Worm (Caenorhabditis elegans): ENCODE measurements around the gene Y51A2B.9.

Gene Y51A2B.9

DNA sequence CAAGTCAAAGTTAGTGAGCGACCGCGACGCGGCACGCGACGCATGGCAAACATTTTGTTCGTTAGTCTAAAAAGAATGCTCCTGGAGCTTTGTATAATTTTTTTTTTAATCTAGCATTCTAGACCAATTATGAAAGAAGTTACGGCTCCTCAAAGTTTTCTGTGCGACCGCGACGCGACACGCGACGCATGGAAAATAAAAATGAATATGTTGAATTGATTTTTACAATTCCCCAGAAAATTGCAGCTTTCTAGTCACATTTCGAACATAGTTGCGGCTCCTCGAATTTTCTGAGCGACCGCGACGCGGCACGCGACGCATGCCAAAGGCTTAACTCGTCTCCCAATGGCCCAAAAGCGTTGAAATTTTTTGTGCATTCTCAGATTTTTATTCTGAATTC is 28.9 kb upstream of the Y51A2B.9 start, which contains the start of gene ZK262.4:
Gene ZK262.4, minus strand, starts transcription at position 101 of the 400 bp plus-strand sequence.
- no peak for TF ChIP-seq hpl-2 (GFP tag; optimal IDR thresholded peaks at IDR 0.05)
- no peak for TF ChIP-seq vab-15 (tag; optimal IDR thresholded peaks at IDR 0.05)
- no peak for TF ChIP-seq mep-1 (tag; optimal IDR thresholded peaks at IDR 0.05)
- TF ChIP-seq lsy-2 (tag; optimal IDR thresholded peaks at IDR 0.05), result no peak
- TF ChIP-seq unc-62 (GFP tag; optimal IDR thresholded peaks at IDR 0.05), result no peak
- TF ChIP-seq aha-1 (tag; optimal IDR thresholded peaks at IDR 0.05), result no peak
- TF ChIP-seq dpl-1 (GFP tag; optimal IDR thresholded peaks at IDR 0.05), result no peak
- TF ChIP-seq nhr-84 (tag; optimal IDR thresholded peaks at IDR 0.05), result no peak
- no peak for TF ChIP-seq unc-130 (tag; optimal IDR thresholded peaks at IDR 0.05)
- no peak for TF ChIP-seq sptf-1 (tag; optimal IDR thresholded peaks at IDR 0.05)
- TF ChIP-seq snpc-4 (tag; optimal IDR thresholded peaks at IDR 0.05), result no peak
- TF ChIP-seq pag-3 (tag; optimal IDR thresholded peaks at IDR 0.05; ENCODE audit: borderline replicate concordance, insufficient read depth), result no peak
- TF ChIP-seq ceh-88 (GFP tag; IDR thresholded peaks at IDR 0.05), result no peak
- TF ChIP-seq nhr-20 (tag; optimal IDR thresholded peaks at IDR 0.05), result no peak
- no peak for TF ChIP-seq blmp-1 (tag; optimal IDR thresholded peaks at IDR 0.05)
- no peak for TF ChIP-seq nhr-28 (tag; optimal IDR thresholded peaks at IDR 0.05)
- no peak for TF ChIP-seq fos-1 (tag; optimal IDR thresholded peaks at IDR 0.05)
- no peak for TF ChIP-seq xbp-1 (tag; optimal IDR thresholded peaks at IDR 0.05)
- no peak for TF ChIP-seq rnt-1 (tag; optimal IDR thresholded peaks at IDR 0.05)
- TF ChIP-seq zag-1 (tag; optimal IDR thresholded peaks at IDR 0.05), result no peak

ce11 chrV:18420797-18421196 is 25.2 kb upstream of the Y51A2B.9 start, which contains the start of gene srj-26:
srj-26 (plus strand) TSS chrV:18421097.
- no peak for TF ChIP-seq elt-2 (tag; optimal IDR thresholded peaks at IDR 0.05)
- TF ChIP-seq F16B12.6 (tag; optimal IDR thresholded peaks at IDR 0.05), result no peak
- TF ChIP-seq alr-1 (tag; optimal IDR thresholded peaks at IDR 0.05; ENCODE audit: borderline replicate concordance), result no peak

- TF ChIP-seq blmp-1 (tag; optimal IDR thresholded peaks at IDR 0.05) (no peak), lsy-2 (tag; optimal IDR thresholded peaks at IDR 0.05) (no peak), skn-1 (tag; optimal IDR thresholded peaks at IDR 0.05) (no peak), mdl-1 (tag; optimal IDR thresholded peaks at IDR 0.05) (no peak), sptf-1 (tag; optimal IDR thresholded peaks at IDR 0.05) (no peak), irx-1 (tag; optimal IDR thresholded peaks at IDR 0.05) (no peak), unc-62 (GFP tag; optimal IDR thresholded peaks at IDR 0.05) (no peak), hlh-17 (GFP tag; optimal IDR thresholded peaks at IDR 0.05; ENCODE audit: borderline replicate concordance) (no peak), vab-15 (tag; optimal IDR thresholded peaks at IDR 0.05) (no peak), lin-15B (tag; optimal IDR thresholded peaks at IDR 0.05) (no peak), pax-3 (tag; optimal IDR thresholded peaks at IDR 0.05) (no peak)
Observed at ce11 chrV:18414051-18414450, 18.5 kb upstream of the Y51A2B.9 start, which contains the start of gene txt-8. txt-8 (plus strand) TSS chrV:18414351.

DNA sequence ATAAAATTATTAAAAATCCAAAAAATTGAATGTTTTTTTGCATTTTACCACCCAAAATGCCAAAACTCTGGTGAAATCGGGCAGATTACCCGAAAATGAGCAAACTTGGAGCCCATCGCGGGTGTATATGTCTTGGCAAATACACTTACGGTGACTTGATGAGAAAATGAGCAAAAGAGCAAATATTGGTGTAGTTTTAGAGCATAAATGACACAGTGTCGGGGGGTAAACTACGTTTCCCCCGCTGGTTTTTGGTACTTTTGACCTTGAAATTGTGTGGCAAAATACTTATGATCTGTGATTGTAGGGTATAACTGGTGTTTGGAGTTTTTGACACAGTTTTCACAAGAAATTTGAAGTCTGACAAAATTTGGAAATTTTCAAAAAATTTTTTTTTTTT is 17.3 kb upstream of the Y51A2B.9 start, which contains the start of gene ZK262.2:
Gene ZK262.2, minus strand, starts transcription at position 101 of the 400 bp plus-strand sequence.
- no peak for TF ChIP-seq lin-13 (GFP tag; optimal IDR thresholded peaks at IDR 0.05)
- no peak for TF ChIP-seq mab-9 (GFP tag; IDR thresholded peaks at IDR 0.05)
- no peak for TF ChIP-seq unc-86 (tag; optimal IDR thresholded peaks at IDR 0.05)
- TF ChIP-seq rnt-1 (tag; optimal IDR thresholded peaks at IDR 0.05), result no peak
- no peak for TF ChIP-seq dpl-1 (GFP tag; optimal IDR thresholded peaks at IDR 0.05)
- TF ChIP-seq snu-23 (GFP tag; optimal IDR thresholded peaks at IDR 0.05), result no peak
- no peak for TF ChIP-seq pqm-1 (tag; optimal IDR thresholded peaks at IDR 0.05)
- TF ChIP-seq sox-4 (tag; optimal IDR thresholded peaks at IDR 0.05), result no peak
- no peak for TF ChIP-seq mep-1 (tag; optimal IDR thresholded peaks at IDR 0.05)
- no peak for TF ChIP-seq lin-14 (GFP tag; optimal IDR thresholded peaks at IDR 0.05)
- TF ChIP-seq snpc-4 (tag; optimal IDR thresholded peaks at IDR 0.05), result no peak
- TF ChIP-seq efl-1 (optimal IDR thresholded peaks at IDR 0.05), result no peak
- TF ChIP-seq efl-1 (GFP tag; optimal IDR thresholded peaks at IDR 0.05 in 1 of 2), result no peak
- no peak for TF ChIP-seq nhr-237 (tag; optimal IDR thresholded peaks at IDR 0.05)
- TF ChIP-seq ceh-8 (GFP tag; optimal IDR thresholded peaks at IDR 0.05), result no peak
- no peak for TF ChIP-seq dsc-1 (tag; optimal IDR thresholded peaks at IDR 0.05)
- no peak for TF ChIP-seq unc-130 (tag; optimal IDR thresholded peaks at IDR 0.05)
- no peak for TF ChIP-seq aha-1 (tag; optimal IDR thresholded peaks at IDR 0.05)
- no peak for TF ChIP-seq ceh-88 (GFP tag; IDR thresholded peaks at IDR 0.05)
- no peak for TF ChIP-seq nhr-12 (tag; optimal IDR thresholded peaks at IDR 0.05)
- no peak for TF ChIP-seq F16B12.6 (tag; optimal IDR thresholded peaks at IDR 0.05)
